Worm (Caenorhabditis elegans) whole organism, late embryonic: ENCODE results near the gene str-238.

Experiments used
- ceh-14 ChIP-seq: sonication (generic microtip); optimal IDR thresholded peaks from 2 replicates; lab custom pipeline; 2016; ENCODE audit warnings: missing genotype, missing genetic modification characterization, missing compliant biosample characterization
- ceh-19 ChIP-seq: fragments of 200-800 bp; sonication (Bioruptor generic); optimal IDR thresholded peaks from 2 replicates; lab custom pipeline; 2018; ENCODE audit warnings: mild to moderate bottlenecking, missing genetic modification characterization, missing compliant biosample characterization
- fkh-10 ChIP-seq: fragments of 150-350 bp; optimal IDR thresholded peaks from 2 replicates; lab custom pipeline; 2014; ENCODE audit warnings: missing biosample characterization, missing genetic modification reagents, missing genetic modification characterization
- pag-3 ChIP-seq: sonication (generic microtip); optimal IDR thresholded peaks from 2 replicates; lab custom pipeline; 2016; ENCODE audit warnings: missing compliant biosample characterization, missing genetic modification characterization, borderline replicate concordance
- sox-4 ChIP-seq: sonication (generic microtip); optimal IDR thresholded peaks from 2 replicates; lab custom pipeline; 2017; ENCODE audit warnings: mild to moderate bottlenecking, missing genetic modification characterization, inconsistent platforms, missing compliant biosample characterization

ce11 chrV:801555-802060 lies 36.8 kb downstream of the str-238 start:
- no peak for TF ChIP-seq pag-3 (tag; lab: Kevin White, UChicago)
- no peak for TF ChIP-seq ceh-19 (GFP tag; lab: Kevin White, UChicago)
- TF ChIP-seq fkh-10 (GFP tag; lab: Kevin White, UChicago), result no peak
- TF ChIP-seq ceh-14 (tag; lab: Kevin White, UChicago), result no peak
- TF ChIP-seq sox-4 (tag; lab: Kevin White, UChicago), result no peak
